Worm (Caenorhabditis elegans): Measurements from ENCODE around the gene srx-4.
A peak's percentile ranks its signal among the peaks of the same experiment; 100 is the strongest.

The srx-4 gene

DNA sequence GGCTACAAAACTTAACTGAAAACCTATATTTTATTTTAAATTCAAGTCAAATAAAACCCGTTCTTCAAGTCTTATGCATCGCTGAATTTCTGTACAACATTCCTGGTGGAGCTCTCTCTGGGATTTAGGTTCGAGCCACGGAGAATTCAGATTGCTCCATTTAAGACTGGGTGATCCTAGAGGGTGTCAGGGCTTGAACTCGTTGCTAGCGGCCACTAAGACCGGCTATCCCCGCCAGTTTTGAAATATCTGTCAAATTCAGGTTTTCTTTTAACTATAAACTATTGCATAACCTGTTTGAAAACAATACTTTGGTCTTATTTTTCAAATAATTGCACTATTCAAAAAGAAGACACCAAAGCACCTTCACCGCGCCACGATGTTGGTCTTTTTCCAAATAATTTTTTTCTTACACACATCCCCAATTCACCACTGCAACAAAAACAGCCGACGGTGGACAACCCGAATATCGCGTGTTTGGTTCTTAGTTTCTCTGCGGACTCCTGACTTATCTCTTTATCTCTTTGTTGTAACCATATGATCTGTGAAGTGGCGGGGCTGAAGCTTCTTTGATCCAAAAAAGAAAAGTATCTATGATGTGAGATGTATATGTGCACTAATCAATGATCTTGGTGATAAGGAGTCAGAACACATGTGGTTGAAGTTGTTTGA, 36.4 kb upstream of the srx-4 start:
- TF ChIP-seq alr-1 (tag; optimal IDR thresholded peaks at IDR 0.05) (no peak), crh-2 (tag; optimal IDR thresholded peaks at IDR 0.05) (peak; percentile 65), ceh-82 (tag; optimal IDR thresholded peaks at IDR 0.05) (no peak), nhr-6 (tag; optimal IDR thresholded peaks at IDR 0.05) (peak; percentile 49), C34F6.9 (tag; optimal IDR thresholded peaks at IDR 0.05) (peak; percentile 10), sma-9 (GFP tag; optimal IDR thresholded peaks at IDR 0.05) (peak; percentile 88), sma-9 (tag; optimal IDR thresholded peaks at IDR 0.05) (no peak), ztf-11 (tag; optimal IDR thresholded peaks at IDR 0.05) (no peak), gmeb-1 (tag; optimal IDR thresholded peaks at IDR 0.05) (no peak), mdl-1 (tag; optimal IDR thresholded peaks at IDR 0.05) (peak in 1 of 2 experiments; percentile 4), sma-3 (GFP tag; optimal IDR thresholded peaks at IDR 0.05) (peak; percentile 3), nhr-25 (tag; optimal IDR thresholded peaks at IDR 0.05) (no peak), nhr-21 (tag; optimal IDR thresholded peaks at IDR 0.05) (peak; percentile 82), ztf-4 (tag; optimal IDR thresholded peaks at IDR 0.05) (peak; percentile 61), mab-5 (tag; optimal IDR thresholded peaks at IDR 0.05) (peak; percentile 56), dmd-4 (tag; optimal IDR thresholded peaks at IDR 0.05) (no peak), sem-4 (tag; optimal IDR thresholded peaks at IDR 0.05) (peak; percentile 21), blmp-1 (tag; optimal IDR thresholded peaks at IDR 0.05; ENCODE audit: insufficient read depth) (no peak), lsy-2 (tag; optimal IDR thresholded peaks at IDR 0.05) (peak in 1 of 2 experiments; percentile 61), F13H6.1 (tag; optimal IDR thresholded peaks at IDR 0.05) (peak; percentile 76), nhr-129 (tag; optimal IDR thresholded peaks at IDR 0.05) (peak; percentile 89), unc-62 (GFP tag; optimal IDR thresholded peaks at IDR 0.05) (no peak), ama-1 (optimal IDR thresholded peaks at IDR 0.05) (peak; percentile 74), lin-13 (GFP tag; optimal IDR thresholded peaks at IDR 0.05) (peak; percentile 42), nhr-77 (tag; optimal IDR thresholded peaks at IDR 0.05) (no peak), Y55F3AM.14 (GFP tag; optimal IDR thresholded peaks at IDR 0.05) (peak; percentile 79)

DNA sequence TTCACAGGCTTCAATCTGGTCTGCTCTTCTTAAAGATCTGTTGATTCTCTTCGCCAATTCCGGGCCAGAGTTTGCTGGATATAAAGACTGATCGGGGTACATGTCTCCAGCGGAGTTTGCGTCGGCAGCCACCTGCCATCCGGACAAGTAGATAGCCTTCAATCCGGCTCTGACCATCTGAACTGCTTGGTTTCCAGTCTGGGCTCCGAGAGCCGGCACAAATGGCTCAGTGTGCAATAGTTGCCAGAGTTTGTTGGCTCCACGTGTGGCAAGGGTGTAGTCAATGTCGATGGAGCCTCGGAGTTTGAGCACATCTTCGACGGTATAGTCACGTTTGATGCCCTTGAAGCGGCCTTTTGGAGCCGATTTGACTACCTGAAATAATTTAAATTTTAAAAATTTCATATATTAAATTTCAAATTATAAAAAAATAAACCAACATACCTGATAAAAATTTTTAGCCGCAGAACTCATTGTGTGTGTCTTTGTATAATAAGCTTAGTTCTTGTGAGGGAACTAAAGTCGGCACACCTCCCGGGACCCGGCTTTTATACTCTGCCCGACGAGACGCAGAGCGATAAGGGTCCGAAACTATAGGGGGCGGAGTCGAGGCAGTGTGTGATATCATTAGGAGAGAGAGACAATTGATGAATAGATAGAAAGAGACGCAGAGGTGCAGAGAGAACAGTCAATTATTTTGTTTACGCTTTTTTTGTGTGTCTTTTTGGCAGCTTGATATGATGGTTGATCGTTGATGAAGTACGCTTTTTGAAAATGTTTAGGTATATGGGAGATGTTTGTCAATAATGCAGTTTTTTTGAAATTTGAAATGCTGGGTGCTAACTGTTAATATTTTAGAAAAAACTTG, 35.1 kb upstream of the srx-4 start, which contains the start of the genes icl-1 and srh-2:
icl-1 (minus strand) TSS at position 521 of the 868 bp plus-strand sequence.
srh-2 (plus strand) TSS at position 818 of the 868 bp plus-strand sequence.
- TF ChIP-seq nhr-25 (tag; optimal IDR thresholded peaks at IDR 0.05) (peak; percentile 12), elt-3 (tag; optimal IDR thresholded peaks at IDR 0.05) (no peak), sma-9 (GFP tag; optimal IDR thresholded peaks at IDR 0.05) (peak; percentile 84), sma-9 (tag; optimal IDR thresholded peaks at IDR 0.05) (no peak), nhr-12 (tag; optimal IDR thresholded peaks at IDR 0.05) (no peak), nhr-77 (tag; optimal IDR thresholded peaks at IDR 0.05) (no peak), Y55F3AM.14 (GFP tag; optimal IDR thresholded peaks at IDR 0.05) (peak; percentile 81), dmd-4 (tag; optimal IDR thresholded peaks at IDR 0.05) (no peak), ceh-16 (tag; optimal IDR thresholded peaks at IDR 0.05) (no peak), F13H6.1 (tag; optimal IDR thresholded peaks at IDR 0.05) (peak; percentile 83), nhr-11 (tag; optimal IDR thresholded peaks at IDR 0.05) (no peak), snpc-4 (tag; optimal IDR thresholded peaks at IDR 0.05) (no peak), alr-1 (tag; optimal IDR thresholded peaks at IDR 0.05) (no peak), nhr-237 (tag; optimal IDR thresholded peaks at IDR 0.05) (no peak), fos-1 (tag; optimal IDR thresholded peaks at IDR 0.05) (peak; percentile 22), lsy-2 (tag; optimal IDR thresholded peaks at IDR 0.05) (peak; percentile 4 to 54), nhr-10 (tag; optimal IDR thresholded peaks at IDR 0.05) (peak; percentile 19), nhr-129 (tag; optimal IDR thresholded peaks at IDR 0.05) (peak; percentile 78), ztf-11 (tag; optimal IDR thresholded peaks at IDR 0.05) (no peak), lin-11 (tag; optimal IDR thresholded peaks at IDR 0.05) (peak; percentile 42), lin-13 (GFP tag; optimal IDR thresholded peaks at IDR 0.05) (peak; percentile 48), zag-1 (tag; optimal IDR thresholded peaks at IDR 0.05) (no peak), aly-2 (tag; optimal IDR thresholded peaks at IDR 0.05) (no peak), lin-39 (tag; optimal IDR thresholded peaks at IDR 0.05) (no peak), nhr-23 (tag; optimal IDR thresholded peaks at IDR 0.05) (no peak), nhr-6 (tag; optimal IDR thresholded peaks at IDR 0.05) (peak; percentile 10), crh-2 (tag; optimal IDR thresholded peaks at IDR 0.05) (peak; percentile 68), unc-39 (tag; optimal IDR thresholded peaks at IDR 0.05) (no peak), mab-5 (tag; optimal IDR thresholded peaks at IDR 0.05) (peak; percentile 34), peb-1 (tag; optimal IDR thresholded peaks at IDR 0.05) (no peak), unc-62 (GFP tag; optimal IDR thresholded peaks at IDR 0.05) (peak; percentile 28), egl-27 (tag; optimal IDR thresholded peaks at IDR 0.05) (no peak), ztf-4 (tag; optimal IDR thresholded peaks at IDR 0.05) (peak; percentile 65), C34F6.9 (tag; optimal IDR thresholded peaks at IDR 0.05) (no peak), elt-1 (tag; optimal IDR thresholded peaks at IDR 0.05) (no peak), ZK546.5 (tag; optimal IDR thresholded peaks at IDR 0.05) (no peak), ceh-82 (tag; optimal IDR thresholded peaks at IDR 0.05) (no peak), nhr-21 (tag; optimal IDR thresholded peaks at IDR 0.05) (peak; percentile 54), skn-1 (tag; optimal IDR thresholded peaks at IDR 0.05) (no peak), ztf-1 (GFP tag; conservative IDR thresholded peaks at IDR 0.05) (0 out of 2 replicates have a peak, but pooled peaks have one; percentile 14), R02D3.7 (tag; optimal IDR thresholded peaks at IDR 0.05) (no peak), ama-1 (optimal IDR thresholded peaks at IDR 0.05) (peak; percentile 96), sma-3 (GFP tag; optimal IDR thresholded peaks at IDR 0.05) (peak; percentile 66)
